Fruit fly (Drosophila melanogaster): Measurements from ENCODE around the gene CG11357.

- TF ChIP-seq psq (optimal IDR thresholded peaks at IDR 0.05) (no peak), usp (GFP tag; optimal IDR thresholded peaks at IDR 0.05) (no peak)
Measured at dm6 chr3L:4510317-4510716, 31.5 kb upstream of the CG11357 start.

Data from whole organism.